Worm (Caenorhabditis elegans): Measurements from ENCODE around the gene Y45F10D.16.

Gene Y45F10D.16

DNA sequence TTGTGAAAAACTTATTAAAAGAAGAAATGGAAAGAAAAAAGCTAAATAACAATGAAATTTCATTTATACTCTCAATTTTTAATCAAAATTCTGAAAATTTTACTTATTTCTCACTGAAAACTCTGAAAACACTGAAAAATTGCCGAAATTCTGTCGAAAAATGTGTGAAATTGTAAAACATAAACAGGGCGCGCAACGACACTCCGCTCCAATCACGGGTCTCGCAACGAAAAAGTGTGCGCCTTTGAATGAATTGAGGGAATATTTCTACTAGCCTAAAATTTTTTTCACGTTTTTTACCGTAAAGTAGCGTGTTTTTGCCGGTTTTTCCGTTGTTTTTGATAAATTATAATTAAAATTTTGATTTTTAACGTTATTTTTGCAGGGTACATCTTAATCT, 1.3 kb downstream of the Y45F10D.16 start, which contains the start of gene rpl-18 (continued):
- TF ChIP-seq mxl-3 (GFP tag; optimal IDR thresholded peaks at IDR 0.05): no peak

DNA sequence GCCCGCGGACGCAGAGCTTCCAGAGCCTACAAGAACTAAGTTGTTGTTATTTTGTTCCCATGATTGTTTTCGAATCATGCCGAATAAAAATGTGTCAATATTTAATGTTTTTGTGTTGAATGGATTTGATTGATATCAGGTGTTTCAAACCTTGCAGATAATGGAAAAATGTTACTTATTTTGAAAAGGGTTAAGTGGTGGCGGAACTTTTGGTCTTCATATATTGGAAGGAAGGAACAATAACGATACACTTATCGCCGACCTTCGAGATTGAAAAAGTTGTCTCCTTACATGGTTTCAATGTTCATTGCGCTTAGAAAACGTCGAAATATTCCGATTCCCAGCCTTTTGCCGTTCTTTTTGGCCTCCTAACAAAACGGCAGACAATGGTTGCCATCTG, 2.5 kb downstream of the Y45F10D.16 start, which contains the start of gene gly-10:
TSS of gene gly-10 (plus strand) at position 387 of the 400 bp plus-strand sequence.
- TF ChIP-seq snpc-1.2 (GFP tag; IDR thresholded peaks at IDR 0.05) (peak; percentile 61), fkh-10 (GFP tag; optimal IDR thresholded peaks at IDR 0.05) (no peak), nhr-42 (GFP tag; IDR thresholded peaks at IDR 0.05) (no peak), sdz-12 (GFP tag; optimal IDR thresholded peaks at IDR 0.05) (no peak)

DNA sequence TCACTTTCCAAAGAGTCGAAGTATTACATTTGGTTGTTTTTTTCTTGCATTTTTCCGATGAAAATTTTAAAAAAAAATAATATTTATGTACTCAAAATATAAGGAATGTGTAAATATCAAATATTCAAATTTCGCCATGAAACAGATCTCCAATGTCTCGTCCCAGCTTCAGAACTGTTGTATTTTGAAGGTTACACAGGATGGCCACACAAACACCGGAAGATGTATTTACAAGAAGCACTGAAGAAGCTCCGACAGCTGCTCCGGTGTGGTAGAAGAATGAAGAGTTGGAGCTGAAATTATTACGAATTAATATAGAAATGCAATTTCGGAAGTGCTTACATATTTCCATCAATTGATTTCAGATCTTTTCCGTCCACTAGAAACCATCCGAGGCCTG, 6.1 kb downstream of the Y45F10D.16 start:
- TF ChIP-seq arid-1 (GFP tag; conservative IDR thresholded peaks at IDR 0.05): no peak
- 0 out of 2 replicates have a peak, but pooled peaks have one; percentile 19 for TF ChIP-seq pha-4 (GFP tag; IDR thresholded peaks at IDR 0.05)
- TF ChIP-seq pha-4 (tag; optimal IDR thresholded peaks at IDR 0.05): no peak
- peak; percentile 42; the same call in 1 of the 2 replicates for TF ChIP-seq snpc-1.2 (GFP tag; IDR thresholded peaks at IDR 0.05)

DNA sequence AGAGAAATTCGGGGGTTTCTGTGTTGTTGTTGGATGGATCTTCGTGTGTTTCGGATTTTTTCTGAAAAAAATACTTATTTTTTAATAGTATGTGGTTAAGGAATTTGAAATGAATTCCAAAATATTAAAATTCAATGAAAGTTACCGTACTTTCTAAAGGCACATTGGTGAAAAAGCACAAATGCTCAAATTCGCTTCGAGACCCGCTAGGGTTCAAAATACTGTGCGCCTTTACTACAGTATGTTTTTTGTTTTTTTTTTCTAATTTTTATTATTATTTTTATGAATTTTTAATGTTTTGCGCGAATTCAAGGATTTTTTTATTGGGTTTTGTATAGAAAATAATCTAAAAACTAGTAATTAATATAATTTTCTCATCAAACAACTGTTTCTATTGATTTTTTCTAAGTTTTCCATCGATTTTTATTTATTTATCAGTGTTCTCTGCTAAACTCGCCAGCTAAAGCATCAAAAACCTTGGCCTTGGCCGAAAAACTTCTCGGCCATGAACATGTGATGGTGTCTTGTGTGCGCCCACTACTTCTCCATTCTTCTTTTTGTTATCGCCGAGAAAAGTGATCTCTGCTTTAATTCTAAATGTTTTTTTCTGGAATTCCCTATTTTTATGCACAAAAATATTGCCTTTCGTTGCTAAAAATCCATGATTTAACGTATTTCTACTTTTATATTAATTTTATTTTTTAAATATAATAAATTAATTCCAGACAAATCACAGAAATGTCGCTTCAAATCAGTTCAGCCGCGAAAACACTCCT, 7.2 kb downstream of the Y45F10D.16 start, which contains the start of gene iscu-1:
TSS of gene iscu-1 (plus strand) at position 726 of the 776 bp plus-strand sequence.
- peak; percentile 96 for TF ChIP-seq hlh-30 (tag; optimal IDR thresholded peaks at IDR 0.05; ENCODE audit: insufficient read depth)
- TF ChIP-seq ztf-7 (tag; optimal IDR thresholded peaks at IDR 0.05): peak; percentile 81
- no peak for TF ChIP-seq ceh-28 (tag; optimal IDR thresholded peaks at IDR 0.05)
- peak in 1 of 2 experiments; percentile 80 for TF ChIP-seq lsy-2 (tag; optimal IDR thresholded peaks at IDR 0.05)
- TF ChIP-seq dpl-1 (GFP tag; optimal IDR thresholded peaks at IDR 0.05): peak; percentile 43
- TF ChIP-seq unc-130 (GFP tag; optimal IDR thresholded peaks at IDR 0.05): no peak
- TF ChIP-seq aha-1 (tag): peak; percentile 35
- TF ChIP-seq nhr-28 (tag; optimal IDR thresholded peaks at IDR 0.05): peak; percentile 57
- no peak for TF ChIP-seq nhr-25 (tag; optimal IDR thresholded peaks at IDR 0.05; ENCODE audit: borderline replicate concordance, insufficient read depth)
- 0 out of 2 replicates have a peak, but pooled peaks have one; percentile 13 for TF ChIP-seq lin-38 (GFP tag; IDR thresholded peaks at IDR 0.05)
- TF ChIP-seq mdl-1 (tag; optimal IDR thresholded peaks at IDR 0.05): no peak
- TF ChIP-seq hif-1 (tag; optimal IDR thresholded peaks at IDR 0.05): peak in 1 of 2 experiments; percentile 72
- peak; percentile 65; the same call in 1 of the 2 replicates for TF ChIP-seq daf-19 (GFP tag; conservative IDR thresholded peaks at IDR 0.05)
- TF ChIP-seq mep-1 (tag; optimal IDR thresholded peaks at IDR 0.05): peak; percentile 70
- TF ChIP-seq ZK546.5 (tag; optimal IDR thresholded peaks at IDR 0.05): no peak
- TF ChIP-seq hmg-1.1 (GFP tag; IDR thresholded peaks at IDR 0.05): 0 out of 2 replicates have a peak, but pooled peaks have one; percentile 13
- peak; percentile 48 for TF ChIP-seq dve-1 (tag; optimal IDR thresholded peaks at IDR 0.05; ENCODE audit: insufficient read depth)
- TF ChIP-seq nhr-6 (tag; optimal IDR thresholded peaks at IDR 0.05): peak; percentile 44
- peak; percentile 93 for TF ChIP-seq mes-2 (tag; optimal IDR thresholded peaks at IDR 0.05; ENCODE audit: poor library complexity, severe bottlenecking)
- peak; percentile 16 for TF ChIP-seq pqm-1 (tag; optimal IDR thresholded peaks at IDR 0.05)
- no peak for TF ChIP-seq gei-8 (GFP tag; optimal IDR thresholded peaks at IDR 0.05)
- TF ChIP-seq snpc-1.2 (GFP tag; IDR thresholded peaks at IDR 0.05): peak; percentile 88
- TF ChIP-seq daf-16 (GFP tag; optimal IDR thresholded peaks at IDR 0.05): no peak
- peak; percentile 77 for TF ChIP-seq daf-16 (tag; optimal IDR thresholded peaks at IDR 0.05)
- peak; percentile 16; the same call in 1 of the 2 replicates for TF ChIP-seq dmd-6 (GFP tag; IDR thresholded peaks at IDR 0.05)
- peak; percentile 75 for TF ChIP-seq T20F7.1 (GFP tag; optimal IDR thresholded peaks at IDR 0.05)
- TF ChIP-seq hlh-11 (tag; optimal IDR thresholded peaks at IDR 0.05): peak; percentile 44
